Fruit fly (Drosophila melanogaster) whole organism, pupa: ENCODE data around the gene poe.

Experiments used
- CG10348 ChIP-seq: fragments of 200-800 bp; sonication (Bioruptor generic); IDR thresholded peaks from 2 replicates; pipeline ENCODE4 v1.3.6; 2022; ENCODE audit warnings: missing biosample characterization, missing genetic modification characterization
- CG12605 ChIP-seq: fragments of 200-800 bp; sonication (Bioruptor generic); IDR thresholded peaks from 2 replicates; pipeline ENCODE4 v1.3.6; 2022; ENCODE audit warnings: missing biosample characterization, missing genetic modification characterization
- CG13204 ChIP-seq: fragments of 200-800 bp; sonication (Bioruptor generic); optimal IDR thresholded peaks from 2 replicates; lab custom pipeline; 2018; ENCODE audit warnings: missing biosample characterization, mild to moderate bottlenecking, missing genetic modification characterization, moderate library complexity
- CG14655 ChIP-seq: fragments of 200-800 bp; sonication (Bioruptor generic); optimal IDR thresholded peaks from 3 replicates; lab custom pipeline; 2017; ENCODE audit warnings: mild to moderate bottlenecking, missing biosample characterization, missing genetic modification reagents, missing genetic modification characterization
- CG15710 ChIP-seq: fragments of 200-800 bp; sonication (Bioruptor generic); optimal IDR thresholded peaks from 2 replicates; lab custom pipeline; 2018; ENCODE audit warnings: missing biosample characterization, mild to moderate bottlenecking, missing genetic modification characterization, moderate library complexity
- CG17806 ChIP-seq: fragments of 200-800 bp; sonication (Bioruptor generic); optimal IDR thresholded peaks from 2 replicates; lab custom pipeline; 2018; ENCODE audit warnings: missing biosample characterization, mild to moderate bottlenecking, missing genetic modification characterization, moderate library complexity
- CG32121 ChIP-seq: fragments of 200-800 bp; sonication (Bioruptor generic); IDR thresholded peaks from 2 replicates; pipeline ENCODE4 v1.3.6; 2022; ENCODE audit warnings: missing biosample characterization, missing genetic modification characterization
- CG34367 ChIP-seq: fragments of 200-800 bp; sonication (Bioruptor generic); optimal IDR thresholded peaks from 2 replicates; lab custom pipeline; 2018; ENCODE audit warnings: missing biosample characterization, mild to moderate bottlenecking, missing genetic modification characterization
- CG4496 ChIP-seq: fragments of 200-800 bp; sonication (Bioruptor generic); IDR thresholded peaks from 3 replicates; pipeline ENCODE4 v1.3.6; 2022; ENCODE audit warnings: missing biosample characterization, missing genetic modification characterization
- CG8159 ChIP-seq: fragments of 200-800 bp; sonication (Bioruptor generic); optimal IDR thresholded peaks from 3 replicates; lab custom pipeline; 2018; ENCODE audit warnings: missing biosample characterization, mild to moderate bottlenecking, missing genetic modification characterization, moderate library complexity
- CG8301 ChIP-seq: fragments of 200-800 bp; sonication (Bioruptor generic); optimal IDR thresholded peaks from 2 replicates; lab custom pipeline; 2018; ENCODE audit warnings: missing biosample characterization, mild to moderate bottlenecking, missing genetic modification characterization
- CG9948 ChIP-seq: fragments of 200-800 bp; sonication (Bioruptor generic); optimal IDR thresholded peaks from 2 replicates; lab custom pipeline; 2018; ENCODE audit warnings: missing biosample characterization, mild to moderate bottlenecking, missing genetic modification characterization, moderate library complexity
- D1 ChIP-seq: fragments of 200-800 bp; sonication (Bioruptor generic); optimal IDR thresholded peaks from 2 replicates; lab custom pipeline; 2018; ENCODE audit warnings: missing biosample characterization, mild to moderate bottlenecking, missing genetic modification characterization, moderate library complexity
- EcR ChIP-seq: fragments of 200-800 bp; sonication (Bioruptor generic); optimal IDR thresholded peaks from 3 replicates; lab custom pipeline; 2019; ENCODE audit warnings: missing biosample characterization, missing genetic modification characterization, mild to moderate bottlenecking, moderate library complexity, missing genetic modification reagents
- Ets98B ChIP-seq: fragments of 200-800 bp; sonication (Bioruptor generic); IDR thresholded peaks from 2 replicates; pipeline ENCODE4 v1.3.6; 2022; ENCODE audit warnings: missing biosample characterization, missing genetic modification characterization
- Pif1A ChIP-seq: fragments of 200-800 bp; sonication (Bioruptor generic); optimal IDR thresholded peaks from 3 replicates; lab custom pipeline; 2016; ENCODE audit warnings: missing biosample characterization, missing genetic modification characterization
- Pif1B ChIP-seq: fragments of 200-800 bp; sonication (Bioruptor generic); optimal IDR thresholded peaks from 3 replicates; lab custom pipeline; 2016; ENCODE audit warnings: missing biosample characterization, missing genetic modification characterization
- Snoo ChIP-seq: fragments of 200-800 bp; sonication (Bioruptor generic); optimal IDR thresholded peaks from 3 replicates; lab custom pipeline; 2017; ENCODE audit warnings: missing biosample characterization, mild to moderate bottlenecking, missing genetic modification characterization, inconsistent platforms
- fd96Ca ChIP-seq: fragments of 200-800 bp; sonication (Bioruptor generic); IDR thresholded peaks from 3 replicates; pipeline ENCODE4 v1.3.6; 2022; ENCODE audit warnings: missing biosample characterization, missing genetic modification characterization
- gl ChIP-seq: fragments of 200-800 bp; sonication (Bioruptor generic); optimal IDR thresholded peaks from 2 replicates; lab custom pipeline; 2018; ENCODE audit warnings: missing biosample characterization, mild to moderate bottlenecking, missing genetic modification characterization
- rn ChIP-seq: fragments of 200-800 bp; sonication (Bioruptor generic); IDR thresholded peaks from 2 replicates; pipeline ENCODE4 v1.3.6; 2022; ENCODE audit warnings: missing biosample characterization, missing genetic modification characterization

The poe gene

dm6 chr2L:8088025-8088789 is 16.8 kb upstream of the poe start:
- TF ChIP-seq CG14655 (GFP tag; lab: Kevin White, UChicago) (peak; percentile 19), fd96Ca (GFP tag; lab: Robert Waterston, UW) (no peak), CG12605 (GFP tag; lab: Robert Waterston, UW) (no peak), CG34367 (tag; lab: Kevin White, UChicago) (no peak), CG8301 (tag; lab: Kevin White, UChicago) (peak; percentile 23), CG8159 (tag; lab: Kevin White, UChicago) (no peak), Snoo (tag; lab: Kevin White, UChicago) (no peak), Pif1B (no peak), CG17806 (tag; lab: Kevin White, UChicago) (no peak), Pif1A (GFP tag; lab: Kevin White, UChicago) (peak; percentile 36), CG13204 (GFP tag; lab: Kevin White, UChicago) (no peak), D1 (no peak), CG15710 (tag; lab: Kevin White, UChicago) (no peak), gl (tag; lab: Kevin White, UChicago) (no peak), rn (GFP tag; lab: Robert Waterston, UW) (no peak), Ets98B (peak; percentile 20; the same call in 1 of the 2 replicates), EcR (GFP tag; lab: Kevin White, UChicago) (no peak), CG9948 (tag; lab: Kevin White, UChicago) (no peak), CG10348 (GFP tag; lab: Robert Waterston, UW) (no peak), CG32121 (GFP tag; lab: Robert Waterston, UW) (no peak), CG4496 (peak; percentile 27; the same call in 1 of the 3 replicates)

dm6 chr2L:8087468-8087789 is 16.0 kb upstream of the poe start:
- no peak for TF ChIP-seq CG9948 (tag; lab: Kevin White, UChicago)
- TF ChIP-seq EcR (GFP tag; lab: Kevin White, UChicago): peak; percentile 5

dm6 chr2L:8086736-8087467 is 15.5 kb upstream of the poe start:
- no peak for TF ChIP-seq rn (GFP tag; lab: Robert Waterston, UW)
- no peak for TF ChIP-seq CG8159 (tag; lab: Kevin White, UChicago)
- no peak for TF ChIP-seq CG9948 (tag; lab: Kevin White, UChicago)
- TF ChIP-seq CG34367 (tag; lab: Kevin White, UChicago): no peak
- TF ChIP-seq EcR (GFP tag; lab: Kevin White, UChicago): no peak
- TF ChIP-seq CG17806 (tag; lab: Kevin White, UChicago): no peak
- 0 out of 2 replicates have a peak, but pooled peaks have one; percentile 26 for TF ChIP-seq CG32121 (GFP tag; lab: Robert Waterston, UW)
- TF ChIP-seq fd96Ca (GFP tag; lab: Robert Waterston, UW): no peak
- TF ChIP-seq Pif1A (GFP tag; lab: Kevin White, UChicago): no peak
- no peak for TF ChIP-seq CG10348 (GFP tag; lab: Robert Waterston, UW)
- TF ChIP-seq CG13204 (GFP tag; lab: Kevin White, UChicago): no peak
- TF ChIP-seq CG14655 (GFP tag; lab: Kevin White, UChicago): peak; percentile 18
- TF ChIP-seq, all 21 proteins: peak for 2

dm6 chr2L:8085466-8086164 is 14.2 kb upstream of the poe start:
- TF ChIP-seq CG9948 (tag; lab: Kevin White, UChicago) (no peak), rn (GFP tag; lab: Robert Waterston, UW) (no peak), CG12605 (GFP tag; lab: Robert Waterston, UW) (no peak), CG4496 (0 out of 3 replicates have a peak, but pooled peaks have one; percentile 44), Pif1B (no peak), CG8159 (tag; lab: Kevin White, UChicago) (no peak)
- TF ChIP-seq, all 21 proteins: peak for 1

DNA sequence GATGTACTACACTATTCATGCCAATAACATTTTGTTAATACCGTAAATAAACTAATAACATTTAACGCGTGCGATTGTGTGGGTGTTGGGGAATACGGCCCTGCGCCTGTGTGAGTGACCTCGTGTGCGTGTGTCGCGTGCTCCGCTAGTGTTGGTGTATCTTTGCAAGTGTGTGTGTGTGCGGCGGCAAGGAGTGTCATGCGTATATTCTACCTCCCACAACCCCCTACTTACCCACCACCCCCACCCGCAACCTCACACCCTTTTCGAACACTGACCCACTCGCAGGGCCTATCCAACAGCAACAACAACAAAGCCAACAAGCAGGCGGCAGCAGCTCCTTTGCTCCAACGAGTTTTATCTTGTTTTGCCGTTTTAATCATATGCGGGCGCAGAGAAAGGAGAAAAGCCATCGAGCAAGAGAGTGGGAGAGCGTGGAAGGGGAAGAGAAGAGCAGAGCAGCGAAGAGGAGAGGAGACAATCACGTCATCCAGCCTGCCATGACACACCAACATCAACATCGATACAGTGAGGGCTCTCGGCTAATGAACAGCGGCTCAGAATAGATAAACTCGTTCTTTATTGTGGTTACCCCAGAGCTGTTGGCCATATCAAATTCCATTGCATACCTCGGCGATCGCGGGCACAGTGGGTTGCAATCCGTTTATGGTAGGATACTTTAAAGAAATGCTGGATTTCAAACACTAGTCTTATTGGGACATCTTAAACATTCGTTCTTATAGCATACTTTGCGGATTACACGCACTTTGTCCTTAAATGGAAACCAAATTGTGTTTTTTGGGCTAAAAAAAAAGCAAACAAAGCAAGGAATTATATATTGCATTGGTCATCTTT is 13.2 kb upstream of the poe start:
- peak; percentile 48 for TF ChIP-seq EcR (GFP tag; lab: Kevin White, UChicago)
- TF ChIP-seq CG8301 (tag; lab: Kevin White, UChicago): peak; percentile 4
- no peak for TF ChIP-seq D1
- TF ChIP-seq CG34367 (tag; lab: Kevin White, UChicago): no peak
- TF ChIP-seq Snoo (tag; lab: Kevin White, UChicago): no peak
- no peak for TF ChIP-seq rn (GFP tag; lab: Robert Waterston, UW)
- no peak for TF ChIP-seq CG8159 (tag; lab: Kevin White, UChicago)
- TF ChIP-seq CG10348 (GFP tag; lab: Robert Waterston, UW): no peak
- TF ChIP-seq fd96Ca (GFP tag; lab: Robert Waterston, UW): 0 out of 3 replicates have a peak, but pooled peaks have one; percentile 19
- peak; percentile 23 for TF ChIP-seq CG14655 (GFP tag; lab: Kevin White, UChicago)
- TF ChIP-seq CG13204 (GFP tag; lab: Kevin White, UChicago): peak; percentile 27
